Fruit fly (Drosophila melanogaster) whole organism, embryonic: ENCODE data around the gene Rh3.

ENCODE experiments used
- CG1024 ChIP-seq: fragments of 200-800 bp; sonication (Bioruptor generic); IDR thresholded peaks from 2 replicates; pipeline ENCODE4 v1.3.6; 2022; ENCODE audit warnings: missing biosample characterization, missing genetic modification characterization
- CG11247 ChIP-seq: fragments of 200-800 bp; sonication (Bioruptor generic); IDR thresholded peaks from 2 replicates; pipeline ENCODE4 v1.3.6; 2022; ENCODE audit warnings: missing biosample characterization, missing genetic modification characterization
- CG11560 ChIP-seq: fragments of 200-800 bp; sonication (Bioruptor generic); IDR thresholded peaks from 3 replicates; pipeline ENCODE4 v1.3.6; 2022; ENCODE audit warnings: missing biosample characterization, missing genetic modification characterization
- CG12744 ChIP-seq: fragments of 200-800 bp; sonication (Bioruptor generic); optimal IDR thresholded peaks from 2 replicates; lab custom pipeline; 2016; ENCODE audit warnings: missing biosample characterization, missing genetic modification characterization
- CG14667 ChIP-seq: fragments of 200-800 bp; sonication (Bioruptor generic); IDR thresholded peaks from 2 replicates; pipeline ENCODE4 v1.3.6; 2022; ENCODE audit warnings: missing biosample characterization, missing genetic modification characterization
- CG7963 ChIP-seq: fragments of 200-800 bp; sonication (Bioruptor generic); IDR thresholded peaks from 3 replicates; pipeline ENCODE4 v1.3.6; 2022; ENCODE audit warnings: missing biosample characterization, missing genetic modification characterization; ENCODE audit not compliant: partially characterized antibody
- Hey ChIP-seq: fragments of 200-800 bp; sonication (Bioruptor generic); optimal IDR thresholded peaks from 3 replicates; lab custom pipeline; 2018; ENCODE audit warnings: missing biosample characterization, mild to moderate bottlenecking, missing genetic modification characterization
- Optix ChIP-seq: fragments of 200-800 bp; sonication (Bioruptor generic); IDR thresholded peaks from 3 replicates; pipeline ENCODE4 v1.3.6; 2022; ENCODE audit warnings: missing biosample characterization, missing genetic modification characterization
- ab ChIP-seq: fragments of 200-800 bp; sonication (Bioruptor generic); optimal IDR thresholded peaks from 2 replicates; lab custom pipeline; 2016; ENCODE audit warnings: missing biosample characterization, missing genetic modification characterization
- ems ChIP-seq: fragments of 200-800 bp; sonication (Bioruptor generic); optimal IDR thresholded peaks from 3 replicates; lab custom pipeline; 2016; ENCODE audit warnings: missing biosample characterization, missing genetic modification characterization
- gcm ChIP-seq: fragments of 200-800 bp; sonication (Bioruptor generic); optimal IDR thresholded peaks from 2 replicates; lab custom pipeline; 2019; ENCODE audit warnings: missing biosample characterization, mild to moderate bottlenecking, missing genetic modification characterization, moderate library complexity
- wdn ChIP-seq: fragments of 200-800 bp; sonication (Bioruptor generic); IDR thresholded peaks from 2 replicates; pipeline ENCODE4 v1.3.6; 2022; ENCODE audit warnings: missing biosample characterization, missing genetic modification characterization
- wek ChIP-seq: fragments of 200-800 bp; sonication (Bioruptor generic); optimal IDR thresholded peaks from 3 replicates; lab custom pipeline; 2018; ENCODE audit warnings: missing biosample characterization, mild to moderate bottlenecking, missing genetic modification characterization, moderate library complexity

The Rh3 gene

dm6 chr3R:20031764-20032079, 50.5 kb downstream of the Rh3 start, which contains the start of gene idc (continued):
- TF ChIP-seq CG1024 (GFP tag; lab: Robert Waterston, UW) (no peak), CG11247 (GFP tag; lab: Robert Waterston, UW) (no peak), Hey (tag; lab: Kevin White, UChicago) (no peak), wdn (GFP tag; lab: Robert Waterston, UW) (no peak), Optix (GFP tag; lab: Robert Waterston, UW) (no peak), wek (peak; percentile 93), CG14667 (GFP tag; lab: Robert Waterston, UW) (no peak), ems (GFP tag; lab: Kevin White, UChicago) (no peak), ab (GFP tag; lab: Kevin White, UChicago) (no peak), CG7963 (no peak), CG12744 (GFP tag; lab: Kevin White, UChicago) (no peak), gcm (no peak), CG11560 (no peak)
